Worm (Caenorhabditis elegans) whole organism, L4 larva: ENCODE data around the gene rml-3.

Source experiments
- ama-1 ChIP-seq: fragments of 150-350 bp; optimal IDR thresholded peaks from 2 replicates; lab custom pipeline; 2014; ENCODE audit warnings: inconsistent platforms, mixed read lengths
- zag-1 ChIP-seq: fragments of 150-350 bp; optimal IDR thresholded peaks from 2 replicates; lab custom pipeline; 2014; ENCODE audit warnings: missing biosample characterization, missing genetic modification characterization

ce11 chrX:6203315-6203714 is 35.5 kb downstream of the rml-3 start:
- TF ChIP-seq zag-1 (no peak), ama-1 (lab: Kevin White, UChicago) (no peak)
